4 fruit fly cellular contexts compared by ENCODE assay signal in the genomic region with DNA sequence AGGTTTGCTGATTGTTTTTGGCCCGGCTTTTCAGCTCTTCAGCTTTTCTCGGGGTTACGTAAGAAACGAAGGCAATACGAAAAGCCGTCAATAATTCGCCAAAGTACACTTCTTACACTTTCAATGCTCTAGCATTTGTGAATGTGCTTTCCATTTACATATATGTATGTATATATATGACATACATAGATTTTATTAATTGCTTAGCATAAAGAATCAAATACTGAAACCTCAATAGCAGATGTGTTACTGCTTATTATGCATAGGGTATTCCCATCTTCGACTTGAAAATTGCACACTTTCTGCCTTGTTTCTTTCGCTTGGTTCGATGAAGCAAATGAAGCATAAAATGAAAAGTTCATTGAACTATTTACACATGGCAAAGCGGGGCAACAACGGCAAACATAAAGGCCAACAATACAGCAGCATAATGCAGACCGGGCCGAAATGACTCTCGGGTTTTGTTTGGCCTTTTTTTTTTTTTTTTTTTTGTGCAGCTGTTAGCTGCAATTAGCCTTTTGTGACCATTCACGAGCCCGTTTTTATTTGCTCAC.
TF ChIP-seq lines count a peak whose summit lies in the region.

No protein-coding gene starts in this region.

TF ChIP-seq in whole organism, adult, 20 proteins besides CTCF, POLR2A, EP300 and RAD21:
- peak; percentile 87 for TF ChIP-seq tj (GFP tag; optimal IDR thresholded peaks at IDR 0.05; lab: Kevin White, UChicago)
- no peak for TF ChIP-seq cnc (optimal IDR thresholded peaks at IDR 0.05; lab: Kevin White, UChicago)
- no peak for TF ChIP-seq kay (GFP tag; lab: Kevin White, UChicago; ENCODE audit: borderline replicate concordance)
- TF ChIP-seq bab1 (GFP tag; optimal IDR thresholded peaks at IDR 0.05; lab: Kevin White, UChicago) = peak; percentile 48

TF ChIP-seq in whole organism, prepupa, 60 proteins besides CTCF, POLR2A, EP300 and RAD21 (continues in another document):
- peak; percentile 65 for TF ChIP-seq svp (GFP tag; lab: Kevin White, UChicago)
- no peak for TF ChIP-seq CG1621 (tag; optimal IDR thresholded peaks at IDR 0.05; lab: Kevin White, UChicago)
- TF ChIP-seq ss (GFP tag; optimal IDR thresholded peaks at IDR 0.05; lab: Kevin White, UChicago) = no peak
- TF ChIP-seq CG31627 (GFP tag; optimal IDR thresholded peaks at IDR 0.05; lab: Kevin White, UChicago) = no peak
- TF ChIP-seq fkh (GFP tag; optimal IDR thresholded peaks at IDR 0.05; lab: Kevin White, UChicago) = no peak
- no peak for TF ChIP-seq Sox14 (GFP tag; optimal IDR thresholded peaks at IDR 0.05; lab: Kevin White, UChicago)
- TF ChIP-seq OdsH (GFP tag; optimal IDR thresholded peaks at IDR 0.05; lab: Kevin White, UChicago) = peak; percentile 36
- TF ChIP-seq dsx (GFP tag; optimal IDR thresholded peaks at IDR 0.05; lab: Kevin White, UChicago; ENCODE audit: poor library complexity, severe bottlenecking) = no peak
- TF ChIP-seq CG8119 (GFP tag; IDR thresholded peaks at IDR 0.05; lab: Robert Waterston, UW) = no peak; the same call in 1 of the 3 replicates
- TF ChIP-seq CG8319 (GFP tag; optimal IDR thresholded peaks at IDR 0.05; lab: Kevin White, UChicago) = no peak
- TF ChIP-seq CG15336 (GFP tag; IDR thresholded peaks at IDR 0.05; lab: Robert Waterston, UW) = peak; percentile 65
- TF ChIP-seq CG6792 (GFP tag; optimal IDR thresholded peaks at IDR 0.05; lab: Kevin White, UChicago) = no peak
- TF ChIP-seq CG3919 (GFP tag; optimal IDR thresholded peaks at IDR 0.05; lab: Kevin White, UChicago) = no peak
- TF ChIP-seq CG9139 (GFP tag; optimal IDR thresholded peaks at IDR 0.05; lab: Kevin White, UChicago) = no peak
- TF ChIP-seq Hr4 (GFP tag; optimal IDR thresholded peaks at IDR 0.05; lab: Kevin White, UChicago) = peak; percentile 52
- TF ChIP-seq CG10669 (GFP tag; optimal IDR thresholded peaks at IDR 0.05; lab: Kevin White, UChicago) = no peak
- TF ChIP-seq Ets96B (tag; optimal IDR thresholded peaks at IDR 0.05; lab: Kevin White, UChicago) = no peak
- no peak; the same call in 2 of the 3 replicates for TF ChIP-seq eg (GFP tag; IDR thresholded peaks at IDR 0.05; lab: Robert Waterston, UW)
- no peak for TF ChIP-seq CG6163 (GFP tag; IDR thresholded peaks at IDR 0.05; lab: Robert Waterston, UW)
- no peak for TF ChIP-seq achi (GFP tag; optimal IDR thresholded peaks at IDR 0.05; lab: Kevin White, UChicago)
- peak; percentile 9 for TF ChIP-seq topi (GFP tag; optimal IDR thresholded peaks at IDR 0.05; lab: Kevin White, UChicago)
- no peak for TF ChIP-seq CG10631 (GFP tag; optimal IDR thresholded peaks at IDR 0.05; lab: Kevin White, UChicago)
- peak; percentile 10 for TF ChIP-seq esn (GFP tag; optimal IDR thresholded peaks at IDR 0.05; lab: Kevin White, UChicago)
- no peak for TF ChIP-seq Gug (GFP tag; IDR thresholded peaks at IDR 0.05; lab: Robert Waterston, UW)
- TF ChIP-seq Blimp-1 (GFP tag; optimal IDR thresholded peaks at IDR 0.05; lab: Kevin White, UChicago) = no peak
- no peak for TF ChIP-seq CG11294 (GFP tag; IDR thresholded peaks at IDR 0.05; lab: Robert Waterston, UW)
- peak; percentile 7 for TF ChIP-seq Smox (GFP tag; optimal IDR thresholded peaks at IDR 0.05; lab: Kevin White, UChicago)
- TF ChIP-seq CG16779 (tag; optimal IDR thresholded peaks at IDR 0.05; lab: Kevin White, UChicago) = no peak

TF ChIP-seq in whole organism, pupa, 21 proteins besides CTCF, POLR2A, EP300 and RAD21:
- TF ChIP-seq D1 (tag; optimal IDR thresholded peaks at IDR 0.05; lab: Kevin White, UChicago) (no peak), CG17806 (tag; optimal IDR thresholded peaks at IDR 0.05; lab: Kevin White, UChicago) (no peak), EcR (GFP tag; optimal IDR thresholded peaks at IDR 0.05; lab: Kevin White, UChicago) (peak; percentile 74), Pif1A (GFP tag; optimal IDR thresholded peaks at IDR 0.05; lab: Kevin White, UChicago) (peak; percentile 4), CG32121 (GFP tag; IDR thresholded peaks at IDR 0.05; lab: Robert Waterston, UW) (0 out of 2 replicates have a peak, but pooled peaks have one; percentile 21), CG14655 (GFP tag; optimal IDR thresholded peaks at IDR 0.05; lab: Kevin White, UChicago) (no peak), Ets98B (GFP tag; IDR thresholded peaks at IDR 0.05; lab: Robert Waterston, UW) (peak; percentile 49), CG34367 (tag; optimal IDR thresholded peaks at IDR 0.05; lab: Kevin White, UChicago) (no peak)

TF ChIP-seq in whole organism, wandering third instar larva, 38 proteins besides CTCF, POLR2A, EP300 and RAD21:
- TF ChIP-seq ey (GFP tag; optimal IDR thresholded peaks at IDR 0.05; lab: Kevin White, UChicago) (no peak), Hnf4 (GFP tag; optimal IDR thresholded peaks at IDR 0.05; lab: Kevin White, UChicago) (no peak), h (GFP tag; optimal IDR thresholded peaks at IDR 0.05; lab: Kevin White, UChicago) (peak; percentile 2), CrebA (GFP tag; optimal IDR thresholded peaks at IDR 0.05; lab: Kevin White, UChicago; ENCODE audit: borderline replicate concordance) (no peak), Dif (GFP tag; optimal IDR thresholded peaks at IDR 0.05; lab: Kevin White, UChicago; ENCODE audit: partially characterized antibody) (no peak), Vsx2 (GFP tag; optimal IDR thresholded peaks at IDR 0.05; lab: Kevin White, UChicago; ENCODE audit: partially characterized antibody) (no peak), N (GFP tag; optimal IDR thresholded peaks at IDR 0.05; lab: Kevin White, UChicago) (no peak), rgr (GFP tag; optimal IDR thresholded peaks at IDR 0.05; lab: Kevin White, UChicago) (no peak), woc (GFP tag; optimal IDR thresholded peaks at IDR 0.05; lab: Kevin White, UChicago) (peak; percentile 11), Hr78 (GFP tag; optimal IDR thresholded peaks at IDR 0.05; lab: Kevin White, UChicago) (no peak), usp (GFP tag; optimal IDR thresholded peaks at IDR 0.05; lab: Kevin White, UChicago) (no peak), dl (GFP tag; optimal IDR thresholded peaks at IDR 0.05; lab: Kevin White, UChicago; ENCODE audit: insufficient read depth in 1 of 2, partially characterized antibody in 2 of 2) (no peak), fru (GFP tag; optimal IDR thresholded peaks at IDR 0.05; lab: Kevin White, UChicago) (no peak), sage (GFP tag; optimal IDR thresholded peaks at IDR 0.05; lab: Kevin White, UChicago) (no peak), dsf (GFP tag; optimal IDR thresholded peaks at IDR 0.05; lab: Kevin White, UChicago; ENCODE audit: borderline replicate concordance) (no peak), psq (GFP tag; optimal IDR thresholded peaks at IDR 0.05; lab: Kevin White, UChicago) (peak; percentile 21), GATAd (GFP tag; optimal IDR thresholded peaks at IDR 0.05; lab: Kevin White, UChicago) (no peak), Rel (GFP tag; optimal IDR thresholded peaks at IDR 0.05; lab: Kevin White, UChicago) (no peak), Rel (tag; optimal IDR thresholded peaks at IDR 0.05; lab: Kevin White, UChicago) (no peak)
TF ChIP-seq in whole organism, wandering third instar larva: peak in this region for 3.
